Fruit fly (Drosophila melanogaster) whole organism, embryonic: ENCODE results near the gene srp.
A peak's percentile ranks its signal among the peaks of the same experiment; 100 is the strongest.

ENCODE experiments used
- CG10366 ChIP-seq: fragments of 200-800 bp; sonication (Bioruptor generic); IDR thresholded peaks from 2 replicates; pipeline ENCODE4 v1.3.6; 2022; ENCODE audit warnings: missing biosample characterization, missing genetic modification characterization
- CG10543 ChIP-seq: fragments of 200-800 bp; sonication (Bioruptor generic); optimal IDR thresholded peaks from 3 replicates; lab custom pipeline; 2017; ENCODE audit warnings: missing biosample characterization, mild to moderate bottlenecking, missing genetic modification characterization, moderate library complexity
- CG10654 ChIP-seq: fragments of 200-800 bp; sonication (Bioruptor generic); optimal IDR thresholded peaks from 2 replicates; lab custom pipeline; 2016; ENCODE audit warnings: missing biosample characterization, missing genetic modification characterization
- CG12744 ChIP-seq: fragments of 200-800 bp; sonication (Bioruptor generic); optimal IDR thresholded peaks from 2 replicates; lab custom pipeline; 2016; ENCODE audit warnings: missing biosample characterization, missing genetic modification characterization
- CG12942 ChIP-seq: fragments of 200-800 bp; sonication (Bioruptor generic); optimal IDR thresholded peaks from 3 replicates; lab custom pipeline; 2016; ENCODE audit warnings: missing biosample characterization, missing genetic modification characterization
- CG15011 ChIP-seq: fragments of 200-800 bp; sonication (Bioruptor generic); optimal IDR thresholded peaks from 3 replicates; lab custom pipeline; 2018; ENCODE audit warnings: missing biosample characterization, mild to moderate bottlenecking, missing genetic modification characterization
- CG15269 ChIP-seq: fragments of 200-800 bp; sonication (Bioruptor generic); optimal IDR thresholded peaks from 2 replicates; lab custom pipeline; 2018; ENCODE audit warnings: missing biosample characterization, mild to moderate bottlenecking, missing genetic modification characterization, moderate library complexity
- CG2202 ChIP-seq: fragments of 200-800 bp; sonication (Bioruptor generic); optimal IDR thresholded peaks from 2 replicates; lab custom pipeline; 2018; ENCODE audit warnings: missing biosample characterization, mild to moderate bottlenecking, missing genetic modification characterization
- CG2678 ChIP-seq: fragments of 200-800 bp; sonication (Bioruptor generic); optimal IDR thresholded peaks from 3 replicates; lab custom pipeline; 2019; ENCODE audit warnings: missing biosample characterization, mild to moderate bottlenecking, missing genetic modification characterization, moderate library complexity
- CG33213 ChIP-seq: fragments of 200-800 bp; sonication (Bioruptor generic); optimal IDR thresholded peaks from 3 replicates; lab custom pipeline; 2016; ENCODE audit warnings: missing biosample characterization, missing genetic modification characterization
- CG4424 ChIP-seq: fragments of 200-800 bp; sonication (Bioruptor generic); optimal IDR thresholded peaks from 3 replicates; lab custom pipeline; 2016; ENCODE audit warnings: missing biosample characterization, missing genetic modification characterization
- CG4730 ChIP-seq: fragments of 200-800 bp; sonication (Bioruptor generic); IDR thresholded peaks from 2 replicates; pipeline ENCODE4 v1.3.6; 2022; ENCODE audit warnings: missing biosample characterization, missing genetic modification characterization
- CG4820 ChIP-seq: fragments of 200-800 bp; sonication (Bioruptor generic); optimal IDR thresholded peaks from 3 replicates; lab custom pipeline; 2016; ENCODE audit warnings: missing biosample characterization, missing genetic modification characterization
- CG4854 ChIP-seq: fragments of 200-800 bp; sonication (Bioruptor generic); optimal IDR thresholded peaks from 2 replicates; lab custom pipeline; 2016; ENCODE audit warnings: missing biosample characterization, missing genetic modification characterization, inconsistent platforms
- CG5953 ChIP-seq: fragments of 200-800 bp; sonication (Bioruptor generic); IDR thresholded peaks from 2 replicates; pipeline ENCODE4 v1.3.6; 2022; ENCODE audit warnings: missing biosample characterization, missing genetic modification characterization
- CG8478 ChIP-seq: fragments of >200 bp; optimal IDR thresholded peaks from 2 replicates; lab custom pipeline; 2018
- CG9437 ChIP-seq: fragments of 200-800 bp; sonication (Bioruptor generic); optimal IDR thresholded peaks from 2 replicates; lab custom pipeline; 2018; ENCODE audit warnings: missing biosample characterization, mild to moderate bottlenecking, missing genetic modification characterization
- CG9876 ChIP-seq: fragments of 200-800 bp; sonication (Bioruptor generic); optimal IDR thresholded peaks from 2 replicates; lab custom pipeline; 2016; ENCODE audit warnings: missing biosample characterization, missing genetic modification characterization
- D ChIP-seq, 2 experiments: fragments of 200-800 bp in 1 of 2; fragments of >200 bp in 1 of 2; sonication (Bioruptor generic) in 1 of 2; optimal IDR thresholded peaks; 2 replicates in 1 of 2; 3 replicates in 1 of 2; lab custom pipeline; 2017; ENCODE audit warnings: mild to moderate bottlenecking in 1 of 2, missing biosample characterization in 1 of 2, missing genetic modification characterization in 1 of 2, missing genetic modification reagents in 1 of 2
- Ets65A ChIP-seq: fragments of 200-800 bp; sonication (Bioruptor generic); peaks from one replicate; lab custom pipeline; 2016; ENCODE audit warnings: missing biosample characterization, missing genetic modification characterization
- HLH54F ChIP-seq: fragments of 200-800 bp; sonication (Bioruptor generic); optimal IDR thresholded peaks from 3 replicates; lab custom pipeline; 2016; ENCODE audit warnings: missing biosample characterization, missing genetic modification characterization
- MBD-R2 ChIP-seq: fragments of 200-800 bp; sonication (Bioruptor generic); IDR thresholded peaks from 2 replicates; pipeline ENCODE4 v1.3.6; 2022; ENCODE audit warnings: missing biosample characterization, missing genetic modification characterization
- MESR4 ChIP-seq: fragments of 200-800 bp; sonication (Bioruptor generic); optimal IDR thresholded peaks from 2 replicates; lab custom pipeline; 2018; ENCODE audit warnings: missing biosample characterization, mild to moderate bottlenecking, missing genetic modification characterization, moderate library complexity
- Myb ChIP-seq: fragments of 200-800 bp; sonication (Bioruptor generic); optimal IDR thresholded peaks from 2 replicates; lab custom pipeline; 2016; ENCODE audit warnings: missing biosample characterization, missing genetic modification characterization
- NfI ChIP-seq: fragments of 200-800 bp; sonication (Bioruptor generic); optimal IDR thresholded peaks from 3 replicates; lab custom pipeline; 2018; ENCODE audit warnings: missing biosample characterization, mild to moderate bottlenecking, missing genetic modification characterization, moderate library complexity
- PHDP ChIP-seq: fragments of 200-800 bp; sonication (Bioruptor generic); optimal IDR thresholded peaks from 3 replicates; lab custom pipeline; 2018; ENCODE audit warnings: missing biosample characterization, mild to moderate bottlenecking, missing genetic modification characterization, moderate library complexity
- Vsx1 ChIP-seq: fragments of 200-800 bp; sonication (Bioruptor generic); optimal IDR thresholded peaks from 2 replicates; lab custom pipeline; 2017; ENCODE audit warnings: missing biosample characterization, mild to moderate bottlenecking, missing genetic modification characterization, missing genetic modification reagents
- YL-1 ChIP-seq: fragments of 200-800 bp; sonication (Bioruptor generic); optimal IDR thresholded peaks from 3 replicates; lab custom pipeline; 2017; ENCODE audit warnings: missing biosample characterization, mild to moderate bottlenecking, missing genetic modification characterization
- bowl ChIP-seq: fragments of 200-800 bp; sonication (Bioruptor generic); IDR thresholded peaks from 2 replicates; pipeline ENCODE4 v1.3.6; 2022; ENCODE audit warnings: missing biosample characterization, missing genetic modification characterization
- cg ChIP-seq: fragments of 200-800 bp; sonication (Bioruptor generic); optimal IDR thresholded peaks from 3 replicates; lab custom pipeline; 2019; ENCODE audit warnings: missing biosample characterization, mild to moderate bottlenecking, missing genetic modification characterization, moderate library complexity
- crp ChIP-seq, 2 experiments: fragments of 200-800 bp; sonication (Bioruptor generic); optimal IDR thresholded peaks; 2 replicates in 1 of 2; 3 replicates in 1 of 2; lab custom pipeline; 2017; ENCODE audit warnings: missing biosample characterization in 2 of 2, missing genetic modification characterization in 2 of 2, mild to moderate bottlenecking in 1 of 2, moderate library complexity in 1 of 2
- danr ChIP-seq: fragments of 200-800 bp; sonication (Bioruptor generic); IDR thresholded peaks from 2 replicates; pipeline ENCODE4 v1.3.6; 2022; ENCODE audit warnings: missing biosample characterization, missing genetic modification characterization
- fd96Cb ChIP-seq: fragments of 200-800 bp; sonication (Bioruptor generic); optimal IDR thresholded peaks from 2 replicates; lab custom pipeline; 2018; ENCODE audit warnings: missing biosample characterization, mild to moderate bottlenecking, missing genetic modification characterization, moderate library complexity
- gem ChIP-seq: fragments of 200-800 bp; sonication (Bioruptor generic); optimal IDR thresholded peaks from 2 replicates; lab custom pipeline; 2019; ENCODE audit warnings: missing biosample characterization, mild to moderate bottlenecking, missing genetic modification characterization, moderate library complexity
- lab ChIP-seq: fragments of 200-800 bp; sonication (Bioruptor generic); optimal IDR thresholded peaks from 3 replicates; lab custom pipeline; 2017; ENCODE audit warnings: missing biosample characterization, missing genetic modification characterization, mild to moderate bottlenecking, moderate library complexity, missing genetic modification reagents
- lbe ChIP-seq: fragments of 200-800 bp; sonication (Bioruptor generic); optimal IDR thresholded peaks from 2 replicates; lab custom pipeline; 2016; ENCODE audit warnings: missing biosample characterization, mild to moderate bottlenecking, missing genetic modification characterization
- lola ChIP-seq, 3 experiments: fragments of >200 bp in 2 of 3; fragments of 200-800 bp in 1 of 3; sonication (Bioruptor generic) in 1 of 3; optimal IDR thresholded peaks; 2 replicates each; lab custom pipeline; 2017 to 2019; ENCODE audit warnings: missing biosample characterization in 3 of 3, missing genetic modification characterization in 3 of 3, mild to moderate bottlenecking in 1 of 3, moderate library complexity in 1 of 3
- mam ChIP-seq: fragments of 200-800 bp; sonication (Bioruptor generic); optimal IDR thresholded peaks from 3 replicates; lab custom pipeline; 2016; ENCODE audit warnings: missing biosample characterization, missing genetic modification characterization
- nau ChIP-seq: fragments of 200-800 bp; sonication (Bioruptor generic); optimal IDR thresholded peaks from 3 replicates; lab custom pipeline; 2017; ENCODE audit warnings: missing biosample characterization, mild to moderate bottlenecking, missing genetic modification characterization, missing genetic modification reagents
- onecut ChIP-seq: fragments of 200-800 bp; sonication (Bioruptor generic); IDR thresholded peaks from 2 replicates; pipeline ENCODE4 v1.3.6; 2022; ENCODE audit warnings: missing biosample characterization, missing genetic modification characterization
- p53 ChIP-seq: fragments of 200-800 bp; sonication (Bioruptor generic); optimal IDR thresholded peaks from 2 replicates; lab custom pipeline; 2016; ENCODE audit warnings: missing biosample characterization, missing genetic modification characterization
- pan ChIP-seq, 4 experiments: fragments of >200 bp in 3 of 4; fragments of 200-800 bp in 1 of 4; sonication (Bioruptor generic) in 1 of 4; optimal IDR thresholded peaks in 3 of 4; IDR thresholded peaks in 1 of 4; 2 replicates each; pipeline versions ENCODE4 v1.3.6 to Lab custom; 2017 to 2022; ENCODE audit warnings: missing biosample characterization in 2 of 4, missing genetic modification characterization in 2 of 4, mixed read lengths in 1 of 4
- pho ChIP-seq: fragments of 200-800 bp; sonication (Bioruptor generic); optimal IDR thresholded peaks from 2 replicates; lab custom pipeline; 2016; ENCODE audit warnings: missing biosample characterization, missing genetic modification characterization
- repo ChIP-seq: fragments of 200-800 bp; sonication (Bioruptor generic); optimal IDR thresholded peaks from 2 replicates; lab custom pipeline; 2016; ENCODE audit warnings: missing biosample characterization, missing genetic modification characterization
- shn ChIP-seq: fragments of 200-800 bp; sonication (Bioruptor generic); optimal IDR thresholded peaks from 3 replicates; lab custom pipeline; 2016; ENCODE audit warnings: missing biosample characterization, missing genetic modification characterization
- toy ChIP-seq: fragments of 200-800 bp; sonication (Bioruptor generic); IDR thresholded peaks from 2 replicates; pipeline ENCODE4 v1.3.6; 2022; ENCODE audit warnings: missing biosample characterization, missing genetic modification characterization
- trem ChIP-seq: fragments of 200-800 bp; optimal IDR thresholded peaks from 3 replicates; lab custom pipeline; 2019; ENCODE audit warnings: missing biosample characterization, mild to moderate bottlenecking, missing genetic modification characterization, moderate library complexity
- tup ChIP-seq: fragments of 200-800 bp; sonication (Bioruptor generic); optimal IDR thresholded peaks from 2 replicates; lab custom pipeline; 2016; ENCODE audit warnings: missing biosample characterization, mild to moderate bottlenecking, missing genetic modification characterization, moderate library complexity
- tx ChIP-seq: fragments of 200-800 bp; sonication (Bioruptor generic); optimal IDR thresholded peaks from 2 replicates; lab custom pipeline; 2016; ENCODE audit warnings: missing biosample characterization, missing genetic modification characterization
- vvl ChIP-seq: fragments of 200-800 bp; sonication (Bioruptor generic); IDR thresholded peaks from 2 replicates; pipeline ENCODE4 v1.3.6; 2022; ENCODE audit warnings: missing biosample characterization, missing genetic modification characterization

The srp gene

dm6 chr3R:15972979-15973486 lies 12.9 kb upstream of the srp start, which contains the start of gene Hel89B (continued):
- TF ChIP-seq nau (GFP tag; lab: Kevin White, UChicago), result peak; percentile 27
- peak; percentile 55 for TF ChIP-seq Vsx1 (GFP tag; lab: Kevin White, UChicago)
- TF ChIP-seq shn (GFP tag; lab: Kevin White, UChicago), result peak; percentile 59
- TF ChIP-seq pan (optimal IDR thresholded peaks at IDR 0.05; lab: Kevin White, UChicago), result no peak
- no peak for TF ChIP-seq pan (GFP tag; optimal IDR thresholded peaks at IDR 0.05 in 1 of 2, IDR thresholded peaks at IDR 0.05 in 1 of 2)
- peak; percentile 76 for TF ChIP-seq pho
- no peak for TF ChIP-seq cg (GFP tag; lab: Kevin White, UChicago)
- TF ChIP-seq onecut (GFP tag; lab: Robert Waterston, UW), result peak; percentile 36
- no peak for TF ChIP-seq vvl (GFP tag; lab: Robert Waterston, UW)
- no peak for TF ChIP-seq bowl (GFP tag; lab: Robert Waterston, UW)
- TF ChIP-seq danr (GFP tag; lab: Robert Waterston, UW), result no peak
- TF ChIP-seq CG2678 (tag; lab: Kevin White, UChicago), result peak; percentile 62
- peak; percentile 66 for TF ChIP-seq NfI (GFP tag; lab: Kevin White, UChicago)
- peak; percentile 94 for TF ChIP-seq Ets65A (GFP tag; lab: Kevin White, UChicago)
- no peak for TF ChIP-seq toy (GFP tag; lab: Robert Waterston, UW)
- TF ChIP-seq tx (GFP tag; lab: Kevin White, UChicago), result peak; percentile 68
- peak; percentile 65 for TF ChIP-seq fd96Cb (tag; lab: Kevin White, UChicago)
- peak; percentile 63 for TF ChIP-seq HLH54F
- TF ChIP-seq MBD-R2 (GFP tag; lab: Robert Waterston, UW), result no peak
- no peak for TF ChIP-seq CG9437
- no peak for TF ChIP-seq CG8478 (lab: Kevin White, UChicago)
- TF ChIP-seq YL-1 (GFP tag; lab: Kevin White, UChicago), result peak; percentile 33
- TF ChIP-seq CG5953 (GFP tag; lab: Robert Waterston, UW), result no peak
- no peak for TF ChIP-seq CG10543 (GFP tag; lab: Kevin White, UChicago)
- peak; percentile 16 for TF ChIP-seq CG4854 (GFP tag; lab: Kevin White, UChicago)
- TF ChIP-seq CG4424, result peak; percentile 48
- TF ChIP-seq p53, result peak; percentile 26
- TF ChIP-seq CG15011 (GFP tag; lab: Kevin White, UChicago), result no peak
- no peak for TF ChIP-seq CG4730
- peak; percentile 59 for TF ChIP-seq CG15269 (tag; lab: Kevin White, UChicago)
- TF ChIP-seq CG4820 (GFP tag; lab: Kevin White, UChicago), result peak; percentile 30
- peak; percentile 6 for TF ChIP-seq lab (GFP tag; lab: Kevin White, UChicago)
- peak; percentile 29 for TF ChIP-seq CG12744
- peak; percentile 35 for TF ChIP-seq PHDP
- TF ChIP-seq Myb (GFP tag; lab: Kevin White, UChicago), result peak; percentile 54
- TF ChIP-seq CG9876 (GFP tag; lab: Kevin White, UChicago), result peak; percentile 55
- TF ChIP-seq MESR4 (GFP tag; lab: Kevin White, UChicago), result peak; percentile 97
- TF ChIP-seq D (optimal IDR thresholded peaks at IDR 0.05; lab: Kevin White, UChicago), result no peak
- no peak for TF ChIP-seq D (GFP tag; optimal IDR thresholded peaks at IDR 0.05; lab: Kevin White, UChicago)
- TF ChIP-seq repo (GFP tag; lab: Kevin White, UChicago), result no peak
- peak; percentile 44 for TF ChIP-seq tup (GFP tag; lab: Kevin White, UChicago)
- TF ChIP-seq gem (tag; lab: Kevin White, UChicago), result peak; percentile 84
- peak in 2 of 3 experiments; percentile 57 to 99 for TF ChIP-seq lola (GFP tag; optimal IDR thresholded peaks at IDR 0.05; lab: Kevin White, UChicago)
- TF ChIP-seq crp (GFP tag; optimal IDR thresholded peaks at IDR 0.05; lab: Kevin White, UChicago), result peak in 1 of 2 experiments; percentile 35
- no peak for TF ChIP-seq CG2202 (tag; lab: Kevin White, UChicago)
- no peak for TF ChIP-seq lbe (GFP tag; lab: Kevin White, UChicago)
- peak; percentile 65 for TF ChIP-seq CG10654 (GFP tag; lab: Kevin White, UChicago)
- TF ChIP-seq trem (tag; lab: Kevin White, UChicago), result peak; percentile 89
- peak; percentile 62 for TF ChIP-seq CG12942 (GFP tag; lab: Kevin White, UChicago)
- no peak for TF ChIP-seq CG10366 (GFP tag; lab: Robert Waterston, UW)
- TF ChIP-seq mam (GFP tag; lab: Kevin White, UChicago), result peak; percentile 83
- peak; percentile 69 for TF ChIP-seq CG33213 (GFP tag; lab: Kevin White, UChicago)
